Worm (Caenorhabditis elegans) whole organism, L1 larva: ENCODE measurements around the gene lron-1.

Source experiments
- C04F5.9 ChIP-seq: sonication (generic microtip); optimal IDR thresholded peaks from 2 replicates; lab custom pipeline; 2016; ENCODE audit warnings: missing genetic modification characterization, missing compliant biosample characterization
- C16A3.4 ChIP-seq: fragments of 150-350 bp; optimal IDR thresholded peaks from 2 replicates; lab custom pipeline; 2014; ENCODE audit warnings: missing biosample characterization, missing genetic modification characterization
- alr-1 ChIP-seq: fragments of 200-800 bp; sonication (Bioruptor generic); optimal IDR thresholded peaks from 2 replicates; lab custom pipeline; 2018; ENCODE audit warnings: borderline replicate concordance, mild to moderate bottlenecking, missing genetic modification characterization, missing compliant biosample characterization
- aly-2 ChIP-seq: fragments of 150-350 bp; optimal IDR thresholded peaks from 2 replicates; lab custom pipeline; 2014; ENCODE audit warnings: missing biosample characterization, missing genetic modification characterization
- ama-1 ChIP-seq: fragments of 150-350 bp; optimal IDR thresholded peaks from 2 replicates; lab custom pipeline; 2014
- blmp-1 ChIP-seq: fragments of 150-350 bp; optimal IDR thresholded peaks from 2 replicates; lab custom pipeline; 2014; ENCODE audit warnings: missing biosample characterization, missing genetic modification characterization
- ceh-82 ChIP-seq, 3 experiments: fragments of 150-350 bp in 1 of 3; sonication (generic microtip) in 2 of 3; optimal IDR thresholded peaks; 2 replicates each; lab custom pipeline; 2014 to 2017; ENCODE audit warnings: missing biosample characterization in 3 of 3, missing genetic modification characterization in 3 of 3
- ceh-88 ChIP-seq: fragments of 200-800 bp; sonication (Bioruptor generic); IDR thresholded peaks from 2 replicates; pipeline ENCODE4 v1.3.6; 2022; ENCODE audit warnings: missing genetic modification characterization, missing compliant biosample characterization
- ceh-90 ChIP-seq: sonication (generic microtip); optimal IDR thresholded peaks from 2 replicates; lab custom pipeline; 2016; ENCODE audit warnings: missing genetic modification characterization, missing compliant biosample characterization
- efl-1 ChIP-seq, 4 experiments: fragments of 150-350 bp; optimal IDR thresholded peaks in 3 of 4; peaks in 1 of 4; 1 replicate in 1 of 4; 2 replicates in 3 of 4; lab custom pipeline; 2014; ENCODE audit warnings: missing biosample characterization in 2 of 4, missing genetic modification characterization in 2 of 4, missing genetic modification reagents in 2 of 4
- egl-27 ChIP-seq, 2 experiments: fragments of 150-350 bp in 1 of 2; sonication (generic microtip); optimal IDR thresholded peaks; 3 replicates each; lab custom pipeline; 2017 to 2018; ENCODE audit warnings: missing biosample characterization in 2 of 2, missing genetic modification characterization in 2 of 2, missing genetic modification reagents in 2 of 2
- fkh-4 ChIP-seq: sonication (generic microtip); optimal IDR thresholded peaks from 2 replicates; lab custom pipeline; 2016; ENCODE audit warnings: missing compliant biosample characterization, missing genetic modification characterization, borderline replicate concordance
- grh-1 ChIP-seq: fragments of 200-800 bp; sonication (Bioruptor generic); IDR thresholded peaks from 2 replicates; pipeline ENCODE4 v1.3.6; 2022; ENCODE audit warnings: missing genetic modification reagents, missing genetic modification characterization, missing compliant biosample characterization
- irx-1 ChIP-seq: sonication (generic microtip); optimal IDR thresholded peaks from 2 replicates; lab custom pipeline; 2016; ENCODE audit warnings: missing genetic modification characterization, missing compliant biosample characterization
- isw-1 ChIP-seq: fragments of 200-800 bp; sonication (Bioruptor generic); IDR thresholded peaks from 2 replicates; pipeline ENCODE4 v1.3.6; 2022; ENCODE audit warnings: missing genetic modification characterization, missing compliant biosample characterization
- jun-1 ChIP-seq: fragments of 150-350 bp; optimal IDR thresholded peaks from 2 replicates; lab custom pipeline; 2014; ENCODE audit warnings: missing biosample characterization, missing genetic modification reagents, missing genetic modification characterization
- lin-14 ChIP-seq: fragments of 200-800 bp; sonication (Bioruptor generic); optimal IDR thresholded peaks from 2 replicates; lab custom pipeline; 2018; ENCODE audit warnings: mild to moderate bottlenecking, missing genetic modification characterization, moderate library complexity, missing compliant biosample characterization
- lin-15B ChIP-seq: fragments of 150-350 bp; sonication (generic microtip); optimal IDR thresholded peaks from 3 replicates; lab custom pipeline; 2014; ENCODE audit warnings: missing biosample characterization, missing genetic modification characterization
- lin-39 ChIP-seq: fragments of 150-350 bp; optimal IDR thresholded peaks from 2 replicates; lab custom pipeline; 2014; ENCODE audit warnings: missing biosample characterization, missing genetic modification reagents, missing genetic modification characterization
- mab-9 ChIP-seq: fragments of 200-800 bp; sonication (Bioruptor generic); IDR thresholded peaks from 2 replicates; pipeline ENCODE4 v1.3.6; 2022; ENCODE audit warnings: missing genetic modification reagents, missing genetic modification characterization, missing compliant biosample characterization
- mef-2 ChIP-seq: fragments of 150-350 bp; optimal IDR thresholded peaks from 2 replicates; lab custom pipeline; 2014; ENCODE audit warnings: missing biosample characterization, missing genetic modification characterization
- mep-1 ChIP-seq: fragments of 150-350 bp; optimal IDR thresholded peaks from 2 replicates; lab custom pipeline; 2014; ENCODE audit warnings: missing biosample characterization, missing genetic modification characterization
- nhr-11 ChIP-seq: fragments of 150-350 bp; optimal IDR thresholded peaks from 2 replicates; lab custom pipeline; 2014; ENCODE audit warnings: missing biosample characterization, missing genetic modification characterization
- nhr-12 ChIP-seq: sonication (generic microtip); optimal IDR thresholded peaks from 2 replicates; lab custom pipeline; 2017; ENCODE audit warnings: missing biosample characterization, missing genetic modification characterization
- nhr-19 ChIP-seq: fragments of 200-800 bp; sonication (Bioruptor generic); conservative IDR thresholded peaks from 2 replicates; pipeline ENCODE4 v1.3.6; 2022; ENCODE audit warnings: missing genetic modification characterization, missing compliant biosample characterization
- nhr-20 ChIP-seq: sonication (generic microtip); optimal IDR thresholded peaks from 2 replicates; lab custom pipeline; 2016; ENCODE audit warnings: mild to moderate bottlenecking, missing genetic modification characterization, missing compliant biosample characterization
- nhr-28 ChIP-seq: fragments of 150-350 bp; optimal IDR thresholded peaks from 2 replicates; lab custom pipeline; 2014; ENCODE audit warnings: missing biosample characterization, missing genetic modification characterization
- nhr-47 ChIP-seq: sonication (generic microtip); optimal IDR thresholded peaks from 2 replicates; lab custom pipeline; 2016; ENCODE audit warnings: mild to moderate bottlenecking, missing genetic modification characterization, moderate library complexity, missing compliant biosample characterization
- nhr-71 ChIP-seq: sonication (generic microtip); optimal IDR thresholded peaks from 2 replicates; lab custom pipeline; 2016; ENCODE audit warnings: mild to moderate bottlenecking, missing genetic modification characterization, moderate library complexity, missing compliant biosample characterization
- nhr-84 ChIP-seq: sonication (generic microtip); optimal IDR thresholded peaks from 2 replicates; lab custom pipeline; 2017; ENCODE audit warnings: missing biosample characterization, missing genetic modification characterization
- nhr-85 ChIP-seq: sonication (generic microtip); peaks from one replicate; lab custom pipeline; 2016; ENCODE audit warnings: missing genetic modification characterization, inconsistent platforms, missing compliant biosample characterization
- nhr-90 ChIP-seq: sonication (generic microtip); optimal IDR thresholded peaks from 2 replicates; lab custom pipeline; 2016; ENCODE audit warnings: mild to moderate bottlenecking, missing genetic modification characterization, missing compliant biosample characterization; ENCODE audit not compliant: poor library complexity
- pag-3 ChIP-seq: sonication (generic microtip); optimal IDR thresholded peaks from 2 replicates; lab custom pipeline; 2017; ENCODE audit warnings: missing genetic modification characterization, mild to moderate bottlenecking, missing compliant biosample characterization, antibody characterized with exemption, borderline replicate concordance; ENCODE audit not compliant: insufficient read depth
- pqm-1 ChIP-seq: sonication (generic microtip); optimal IDR thresholded peaks from 3 replicates; lab custom pipeline; 2017; ENCODE audit warnings: missing biosample characterization, missing genetic modification characterization
- skn-1 ChIP-seq: fragments of 150-350 bp; optimal IDR thresholded peaks from 2 replicates; lab custom pipeline; 2014; ENCODE audit warnings: missing biosample characterization, missing genetic modification characterization
- sptf-1 ChIP-seq: fragments of 150-350 bp; optimal IDR thresholded peaks from 2 replicates; lab custom pipeline; 2014; ENCODE audit warnings: missing biosample characterization, missing genetic modification characterization
- sup-37 ChIP-seq: fragments of 200-800 bp; sonication (Bioruptor generic); optimal IDR thresholded peaks from 2 replicates; lab custom pipeline; 2018; ENCODE audit warnings: mild to moderate bottlenecking, missing genetic modification characterization, missing compliant biosample characterization
- swsn-7 ChIP-seq: sonication (generic microtip); optimal IDR thresholded peaks from 2 replicates; lab custom pipeline; 2016; ENCODE audit warnings: missing genetic modification characterization, missing compliant biosample characterization
- tlp-1 ChIP-seq: fragments of 150-350 bp; optimal IDR thresholded peaks from 2 replicates; lab custom pipeline; 2014; ENCODE audit warnings: missing biosample characterization, missing genetic modification characterization
- unc-30 ChIP-seq: sonication (generic microtip); optimal IDR thresholded peaks from 2 replicates; lab custom pipeline; 2017; ENCODE audit warnings: missing biosample characterization, missing genetic modification characterization
- unc-62 ChIP-seq: fragments of 150-350 bp; optimal IDR thresholded peaks from 2 replicates; lab custom pipeline; 2014; ENCODE audit warnings: missing biosample characterization, missing genetic modification reagents, missing genetic modification characterization
- zag-1 ChIP-seq: fragments of 150-350 bp; optimal IDR thresholded peaks from 2 replicates; lab custom pipeline; 2014; ENCODE audit warnings: missing biosample characterization, missing genetic modification characterization
- ztf-11 ChIP-seq, 2 experiments: sonication (generic microtip); optimal IDR thresholded peaks; 2 replicates each; lab custom pipeline; 2016 to 2017; ENCODE audit warnings: missing genetic modification characterization in 2 of 2, missing biosample characterization in 1 of 2, missing compliant biosample characterization in 1 of 2
- ztf-4 ChIP-seq: fragments of 150-350 bp; optimal IDR thresholded peaks from 2 replicates; lab custom pipeline; 2014; ENCODE audit warnings: missing biosample characterization, missing genetic modification characterization

lron-1 gene

ce11 chrX:14593206-14593605 is 20.7 kb downstream of the lron-1 start (continued):
- no peak for TF ChIP-seq nhr-90 (tag; lab: Kevin White, UChicago)
- TF ChIP-seq aly-2 (tag; lab: Kevin White, UChicago): no peak
- TF ChIP-seq nhr-19 (GFP tag; lab: Robert Waterston, UW): no peak
- no peak for TF ChIP-seq ceh-90 (tag; lab: Kevin White, UChicago)
- peak; percentile 2 for TF ChIP-seq nhr-71 (tag; lab: Kevin White, UChicago)
- TF ChIP-seq, all 84 proteins: peak for 5

DNA sequence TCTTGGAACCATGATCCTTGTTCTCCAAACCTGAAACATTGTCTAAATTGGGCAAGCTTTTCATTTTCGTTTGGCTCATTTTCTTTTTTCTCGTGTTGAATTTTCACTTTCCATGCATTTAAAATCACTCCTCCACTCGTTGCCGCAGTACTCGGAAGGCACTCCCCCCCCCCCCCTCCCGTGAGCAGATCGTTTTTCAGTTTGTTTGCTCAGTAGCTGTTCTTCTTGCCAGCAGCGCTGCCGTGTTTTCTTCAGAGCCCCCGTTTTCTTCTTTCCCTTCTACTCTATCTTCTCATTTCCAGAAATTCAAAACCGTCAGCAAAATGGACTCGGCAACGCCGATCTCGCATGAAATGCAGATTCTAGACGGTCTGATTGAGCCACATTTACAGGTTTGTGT is 22.3 kb downstream of the lron-1 start, which contains the start of gene C44H4.8:
Gene C44H4.8, plus strand, starts transcription at position 301 of the 400 bp plus-strand sequence.
- TF ChIP-seq mab-9 (GFP tag; lab: Robert Waterston, UW) (no peak), alr-1 (tag; lab: Kevin White, UChicago) (no peak), pag-3 (tag; lab: Kevin White, UChicago) (no peak), unc-30 (no peak), lin-39 (tag; lab: Kevin White, UChicago) (no peak), ztf-11 (tag; optimal IDR thresholded peaks at IDR 0.05; lab: Kevin White, UChicago) (no peak), grh-1 (no peak), ceh-90 (tag; lab: Kevin White, UChicago) (no peak), nhr-19 (GFP tag; lab: Robert Waterston, UW) (no peak), pqm-1 (no peak), isw-1 (GFP tag; lab: Robert Waterston, UW) (no peak), lin-15B (tag; lab: Kevin White, UChicago) (no peak), ceh-82 (tag; optimal IDR thresholded peaks at IDR 0.05; lab: Kevin White, UChicago) (no peak), sptf-1 (tag; lab: Kevin White, UChicago) (no peak), jun-1 (tag; lab: Kevin White, UChicago) (no peak), mep-1 (tag; lab: Kevin White, UChicago) (no peak), ztf-4 (tag; lab: Kevin White, UChicago) (no peak), nhr-47 (tag; lab: Kevin White, UChicago) (no peak)
- TF ChIP-seq, all 84 proteins: peak for 0

ce11 chrX:14599245-14599644 is 26.7 kb downstream of the lron-1 start, which contains the start of gene C44H4.6:
C44H4.6 (minus strand) TSS chrX:14599345.
- TF ChIP-seq unc-62 (GFP tag; lab: Kevin White, UChicago) (no peak), lin-39 (tag; lab: Kevin White, UChicago) (no peak), nhr-28 (no peak), nhr-12 (tag; lab: Kevin White, UChicago) (no peak), lin-15B (tag; lab: Kevin White, UChicago) (no peak), mab-9 (GFP tag; lab: Robert Waterston, UW) (no peak), nhr-84 (tag; lab: Kevin White, UChicago) (no peak), nhr-47 (tag; lab: Kevin White, UChicago) (no peak), mef-2 (tag; lab: Kevin White, UChicago) (no peak), aly-2 (tag; lab: Kevin White, UChicago) (no peak), blmp-1 (tag; lab: Kevin White, UChicago) (no peak), ama-1 (lab: Kevin White, UChicago) (no peak), skn-1 (tag; lab: Kevin White, UChicago) (no peak), unc-30 (no peak)
- TF ChIP-seq, all 84 proteins: peak for 0

- TF ChIP-seq nhr-12 (tag; lab: Kevin White, UChicago): no peak
- TF ChIP-seq C04F5.9 (tag; lab: Kevin White, UChicago): no peak
- peak; percentile 79 for TF ChIP-seq nhr-20 (tag; lab: Kevin White, UChicago)
- peak; percentile 5; the same call in 1 of the 2 replicates for TF ChIP-seq isw-1 (GFP tag; lab: Robert Waterston, UW)
- peak; percentile 90 for TF ChIP-seq nhr-85 (tag; lab: Kevin White, UChicago)
- TF ChIP-seq pag-3 (tag; lab: Kevin White, UChicago): no peak
- peak; percentile 24 to 49 for TF ChIP-seq efl-1 (optimal IDR thresholded peaks at IDR 0.05; lab: Kevin White, UChicago)
- TF ChIP-seq efl-1 (GFP tag; optimal IDR thresholded peaks at IDR 0.05 in 1 of 2; lab: Kevin White, UChicago): peak; percentile 40 to 93
- peak; percentile 96 for TF ChIP-seq lin-14 (GFP tag; lab: Kevin White, UChicago)
- TF ChIP-seq egl-27 (tag; optimal IDR thresholded peaks at IDR 0.05; lab: Kevin White, UChicago): no peak
- TF ChIP-seq lin-15B (tag; lab: Kevin White, UChicago): peak; percentile 4
- TF ChIP-seq ceh-88 (GFP tag; lab: Robert Waterston, UW): no peak
- peak; percentile 68 for TF ChIP-seq swsn-7 (tag; lab: Kevin White, UChicago)
- TF ChIP-seq sup-37: no peak
- TF ChIP-seq tlp-1: no peak
- no peak for TF ChIP-seq nhr-11 (tag; lab: Kevin White, UChicago)
- TF ChIP-seq skn-1 (tag; lab: Kevin White, UChicago): peak; percentile 12
- peak; percentile 16 for TF ChIP-seq C16A3.4 (tag; lab: Kevin White, UChicago)
- no peak for TF ChIP-seq ama-1 (lab: Kevin White, UChicago)
- TF ChIP-seq nhr-47 (tag; lab: Kevin White, UChicago): peak; percentile 71
- TF ChIP-seq zag-1: no peak
- TF ChIP-seq mep-1 (tag; lab: Kevin White, UChicago): peak; percentile 86
- TF ChIP-seq irx-1 (tag; lab: Kevin White, UChicago): peak; percentile 23
- no peak for TF ChIP-seq fkh-4 (tag; lab: Kevin White, UChicago)
- TF ChIP-seq ztf-4 (tag; lab: Kevin White, UChicago): peak; percentile 65
- no peak for TF ChIP-seq mef-2 (tag; lab: Kevin White, UChicago)
Observed at ce11 chrX:14602676-14603075, 30.2 kb downstream of the lron-1 start, which contains the start of gene eor-2. eor-2 (plus strand) TSS chrX:14603017.
